Fruit fly (Drosophila melanogaster) whole organism: ENCODE results near the gene CG42375.

Experiments used
- CG8478 ChIP-seq: fragments of >200 bp; optimal IDR thresholded peaks from 2 replicates; lab custom pipeline; 2018; ENCODE audit warnings: inconsistent platforms
- Dll ChIP-seq: fragments of >200 bp; optimal IDR thresholded peaks from 2 replicates; lab custom pipeline; 2017
- EcR ChIP-seq, 2 experiments: fragments of >200 bp; optimal IDR thresholded peaks; 2 replicates each; lab custom pipeline; 2017; ENCODE audit warnings: missing biosample characterization in 2 of 2, missing genetic modification characterization in 2 of 2, missing genetic modification reagents in 2 of 2
- pan ChIP-seq: fragments of >200 bp; optimal IDR thresholded peaks from 2 replicates; lab custom pipeline; 2017
- psq ChIP-seq: fragments of >200 bp; optimal IDR thresholded peaks from 2 replicates; lab custom pipeline; 2017
- usp ChIP-seq: fragments of >200 bp; optimal IDR thresholded peaks from 2 replicates; lab custom pipeline; 2017; ENCODE audit warnings: missing biosample characterization, missing genetic modification characterization, mixed read lengths

dm6 chr3R:13812736-13813250, 33.4 kb downstream of the CG42375 start, which contains the start of the genes tal-1A, tal-2A, tal-3A and tal-AA:
- TF ChIP-seq EcR (GFP tag; optimal IDR thresholded peaks at IDR 0.05; lab: Kevin White, UChicago) (peak in 1 of 2 experiments; percentile 20), psq (lab: Kevin White, UChicago) (no peak), usp (GFP tag; lab: Kevin White, UChicago) (no peak), CG8478 (lab: Kevin White, UChicago) (peak; percentile 11), pan (lab: Kevin White, UChicago) (no peak), Dll (lab: Kevin White, UChicago) (peak; percentile 94)
